Fruit fly (Drosophila melanogaster): ENCODE results near the gene Aduk.

Aduk gene

DNA sequence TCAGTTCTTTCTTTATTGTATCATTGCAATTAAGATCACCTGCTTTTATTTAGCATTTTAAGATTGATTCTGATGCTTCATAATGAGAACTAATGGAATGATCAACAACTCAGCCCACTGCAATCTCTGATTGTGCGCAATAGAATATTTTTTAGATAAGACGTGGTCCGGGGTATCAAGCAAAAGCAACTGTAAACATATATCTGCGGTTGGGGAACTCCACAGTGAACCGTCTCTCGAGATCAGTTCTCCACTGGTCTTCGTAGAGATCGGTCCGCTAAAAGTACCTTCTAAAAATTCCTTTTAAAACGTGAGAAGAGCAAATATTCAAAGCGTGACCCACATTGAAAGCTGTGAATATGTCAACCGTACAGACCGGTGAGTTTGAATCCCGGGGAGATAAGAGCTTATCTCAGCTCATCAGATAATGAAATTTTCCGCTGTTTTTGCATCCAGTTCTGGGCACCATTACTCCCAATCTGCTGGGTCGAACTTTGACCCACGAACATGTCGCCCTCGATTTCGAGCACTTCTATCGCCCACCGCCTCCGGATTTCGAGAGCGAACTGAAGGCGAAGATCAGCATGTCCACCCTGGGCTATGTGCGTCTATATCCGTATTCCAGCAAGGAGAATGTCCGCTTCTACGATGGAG is 28.7 kb upstream of the Aduk start, which contains the start of gene CG18473:
CG18473 (plus strand) TSS at position 240 of the 654 bp plus-strand sequence.
- TF ChIP-seq Rel (GFP tag; optimal IDR thresholded peaks at IDR 0.05) (no peak), Rel (tag; optimal IDR thresholded peaks at IDR 0.05) (peak; percentile 87), tai (GFP tag; optimal IDR thresholded peaks at IDR 0.05) (no peak)

- TF ChIP-seq CG9705 (GFP tag; optimal IDR thresholded peaks at IDR 0.05) (no peak), HLH106 (tag; optimal IDR thresholded peaks at IDR 0.05) (no peak), Dif (GFP tag; optimal IDR thresholded peaks at IDR 0.05; ENCODE audit: partially characterized antibody) (peak; percentile 5)
Observed at dm6 chr3R:9359393-9359792, 24.9 kb upstream of the Aduk start.

DNA sequence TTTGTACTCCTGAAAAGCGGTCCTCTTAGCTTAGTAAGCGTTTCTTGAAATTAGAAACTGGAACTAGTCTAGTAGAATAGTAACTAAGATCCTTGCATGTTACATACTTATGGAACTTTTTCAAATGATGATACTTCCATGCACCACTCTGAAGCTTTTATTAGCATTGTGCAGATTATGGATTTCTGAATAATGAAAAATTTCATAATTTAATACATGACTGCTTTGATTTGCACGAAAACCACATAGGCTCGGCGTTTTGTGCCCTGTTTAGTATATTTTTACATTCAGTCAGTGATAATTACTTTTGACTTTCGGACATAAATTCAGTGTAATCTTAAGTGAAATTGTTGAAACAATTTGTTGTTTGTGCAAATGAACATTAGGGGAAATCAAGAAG is 20.7 kb upstream of the Aduk start, which contains the start of gene CG43675:
CG43675 (plus strand) TSS at position 301 of the 400 bp plus-strand sequence.
- TF ChIP-seq tai (GFP tag; optimal IDR thresholded peaks at IDR 0.05) (no peak), Hnf4 (GFP tag; optimal IDR thresholded peaks at IDR 0.05) (no peak), sage (GFP tag; optimal IDR thresholded peaks at IDR 0.05) (no peak), Mio (GFP tag; optimal IDR thresholded peaks at IDR 0.05) (no peak)

dm6 chr3R:9353276-9353652 is 18.8 kb upstream of the Aduk start:
- TF ChIP-seq Vsx2 (GFP tag; optimal IDR thresholded peaks at IDR 0.05; ENCODE audit: partially characterized antibody): no peak
- peak; percentile 77 for TF ChIP-seq OdsH (GFP tag; optimal IDR thresholded peaks at IDR 0.05)
- TF ChIP-seq sage (GFP tag; optimal IDR thresholded peaks at IDR 0.05): peak; percentile 87
- TF ChIP-seq dsf (GFP tag; optimal IDR thresholded peaks at IDR 0.05; ENCODE audit: borderline replicate concordance): peak; percentile 45
- TF ChIP-seq Sp1 (GFP tag; optimal IDR thresholded peaks at IDR 0.05): peak; percentile 83
- peak; percentile 32 for TF ChIP-seq Hnf4 (GFP tag; optimal IDR thresholded peaks at IDR 0.05)
- no peak for TF ChIP-seq CG32264 (GFP tag; optimal IDR thresholded peaks at IDR 0.05)
- TF ChIP-seq dmrt93B (GFP tag; optimal IDR thresholded peaks at IDR 0.05): peak; percentile 50
- peak; percentile 54 for TF ChIP-seq ey (GFP tag; optimal IDR thresholded peaks at IDR 0.05)
- peak; percentile 79 for TF ChIP-seq psq (GFP tag; optimal IDR thresholded peaks at IDR 0.05)
- peak; percentile 81 for TF ChIP-seq h (GFP tag; optimal IDR thresholded peaks at IDR 0.05)
- peak; percentile 76 for TF ChIP-seq HLH106 (tag; optimal IDR thresholded peaks at IDR 0.05)
- TF ChIP-seq brk (GFP tag; optimal IDR thresholded peaks at IDR 0.05): peak; percentile 65
- no peak for TF ChIP-seq CrebA (GFP tag; optimal IDR thresholded peaks at IDR 0.05; ENCODE audit: borderline replicate concordance)
- peak; percentile 74 for TF ChIP-seq fru (GFP tag; optimal IDR thresholded peaks at IDR 0.05)
- peak in 1 of 2 experiments; percentile 78 for TF ChIP-seq foxo (GFP tag; optimal IDR thresholded peaks at IDR 0.05)
- TF ChIP-seq GATAd (GFP tag; optimal IDR thresholded peaks at IDR 0.05): no peak
- TF ChIP-seq pan (optimal IDR thresholded peaks at IDR 0.05): no peak
- peak; percentile 47 for TF ChIP-seq sv (GFP tag; optimal IDR thresholded peaks at IDR 0.05)
- TF ChIP-seq br (GFP tag; optimal IDR thresholded peaks at IDR 0.05): peak; percentile 30
- peak; percentile 74 for TF ChIP-seq rgr (GFP tag; optimal IDR thresholded peaks at IDR 0.05)

dm6 chr3R:9352595-9353275 is 18.2 kb upstream of the Aduk start:
- TF ChIP-seq GATAd (GFP tag; optimal IDR thresholded peaks at IDR 0.05) (no peak), foxo (GFP tag; optimal IDR thresholded peaks at IDR 0.05) (no peak), woc (GFP tag; optimal IDR thresholded peaks at IDR 0.05) (no peak), dmrt93B (GFP tag; optimal IDR thresholded peaks at IDR 0.05) (no peak), Dif (GFP tag; optimal IDR thresholded peaks at IDR 0.05; ENCODE audit: partially characterized antibody) (peak; percentile 65), pan (optimal IDR thresholded peaks at IDR 0.05) (no peak), dl (GFP tag; optimal IDR thresholded peaks at IDR 0.05; ENCODE audit: insufficient read depth in 1 of 2, partially characterized antibody in 2 of 2) (peak; percentile 33 to 61), N (GFP tag; optimal IDR thresholded peaks at IDR 0.05) (no peak), dsf (GFP tag; optimal IDR thresholded peaks at IDR 0.05; ENCODE audit: borderline replicate concordance) (no peak), OdsH (GFP tag; optimal IDR thresholded peaks at IDR 0.05) (no peak), fru (GFP tag; optimal IDR thresholded peaks at IDR 0.05) (no peak), sv (GFP tag; optimal IDR thresholded peaks at IDR 0.05) (no peak), Abd-B (GFP tag; optimal IDR thresholded peaks at IDR 0.05) (no peak), Vsx2 (GFP tag; optimal IDR thresholded peaks at IDR 0.05; ENCODE audit: partially characterized antibody) (no peak), Jra (GFP tag; optimal IDR thresholded peaks at IDR 0.05) (no peak), CrebA (GFP tag; optimal IDR thresholded peaks at IDR 0.05; ENCODE audit: borderline replicate concordance) (no peak), usp (GFP tag; optimal IDR thresholded peaks at IDR 0.05) (no peak), Myc (optimal IDR thresholded peaks at IDR 0.05) (no peak), CG9705 (GFP tag; optimal IDR thresholded peaks at IDR 0.05) (no peak), br (GFP tag; optimal IDR thresholded peaks at IDR 0.05) (no peak), h (GFP tag; optimal IDR thresholded peaks at IDR 0.05) (no peak), Mio (GFP tag; optimal IDR thresholded peaks at IDR 0.05) (no peak), Rel (GFP tag; optimal IDR thresholded peaks at IDR 0.05) (no peak), Rel (tag; optimal IDR thresholded peaks at IDR 0.05) (peak; percentile 10), Dfd (GFP tag; optimal IDR thresholded peaks at IDR 0.05) (no peak), Hr83 (GFP tag; optimal IDR thresholded peaks at IDR 0.05; ENCODE audit: poor library complexity, severe bottlenecking) (peak; percentile 10), jim (GFP tag; optimal IDR thresholded peaks at IDR 0.05) (no peak)

Data from whole organism, wandering third instar larva.